Worm (Caenorhabditis elegans): ENCODE data around the gene irld-26.

- TF ChIP-seq jun-1 (tag; optimal IDR thresholded peaks at IDR 0.05) (no peak), elt-3 (tag; optimal IDR thresholded peaks at IDR 0.05) (no peak), ceh-63 (GFP tag; optimal IDR thresholded peaks at IDR 0.05) (no peak), nhr-85 (tag) (no peak), zag-1 (tag; optimal IDR thresholded peaks at IDR 0.05) (no peak)
Measured at ce11 chrV:16229439-16229838, 24.5 kb downstream of the irld-26 start.
